Fruit fly (Drosophila melanogaster) whole organism, embryonic: ENCODE data around the gene CG5388.

Experiments
- Adf1 ChIP-seq: fragments of 200-800 bp; sonication (Bioruptor generic); IDR thresholded peaks from 2 replicates; pipeline ENCODE4 v1.3.6; 2022; ENCODE audit warnings: missing biosample characterization, missing genetic modification characterization
- Aef1 ChIP-seq: fragments of 200-800 bp; sonication (Bioruptor generic); IDR thresholded peaks from 3 replicates; pipeline ENCODE4 v1.3.6; 2022; ENCODE audit warnings: missing biosample characterization, missing genetic modification characterization
- Bgb ChIP-seq: fragments of 200-800 bp; sonication (Bioruptor generic); IDR thresholded peaks from 2 replicates; pipeline ENCODE4 v1.3.6; 2022; ENCODE audit warnings: missing biosample characterization, missing genetic modification characterization; ENCODE audit not compliant: partially characterized antibody
- CG10959 ChIP-seq: fragments of 200-800 bp; sonication (Bioruptor generic); IDR thresholded peaks from 2 replicates; pipeline ENCODE4 v1.3.6; 2022; ENCODE audit warnings: missing biosample characterization, missing genetic modification characterization
- CG11456 ChIP-seq: fragments of 200-800 bp; sonication (Bioruptor generic); IDR thresholded peaks from 3 replicates; pipeline ENCODE4 v1.3.6; 2022; ENCODE audit warnings: missing biosample characterization, missing genetic modification characterization
- CG11504 ChIP-seq: fragments of 200-800 bp; sonication (Bioruptor generic); optimal IDR thresholded peaks from 3 replicates; lab custom pipeline; 2019; ENCODE audit warnings: missing biosample characterization, mild to moderate bottlenecking, missing genetic modification characterization, moderate library complexity
- CG1233 ChIP-seq: fragments of 200-800 bp; sonication (Bioruptor generic); optimal IDR thresholded peaks from 4 replicates; lab custom pipeline; 2018; ENCODE audit warnings: missing biosample characterization, mild to moderate bottlenecking, missing genetic modification characterization
- CG15269 ChIP-seq: fragments of 200-800 bp; sonication (Bioruptor generic); optimal IDR thresholded peaks from 2 replicates; lab custom pipeline; 2018; ENCODE audit warnings: missing biosample characterization, mild to moderate bottlenecking, missing genetic modification characterization, moderate library complexity
- CG16813 ChIP-seq: fragments of 200-800 bp; sonication (Bioruptor generic); IDR thresholded peaks from 3 replicates; pipeline ENCODE4 v1.3.6; 2022; ENCODE audit warnings: missing biosample characterization, missing genetic modification characterization; ENCODE audit not compliant: partially characterized antibody
- CG18011 ChIP-seq: fragments of 200-800 bp; sonication (Bioruptor generic); optimal IDR thresholded peaks from 2 replicates; lab custom pipeline; 2017; ENCODE audit warnings: missing biosample characterization, missing genetic modification characterization, mild to moderate bottlenecking, moderate library complexity, missing genotype
- CG2875 ChIP-seq: fragments of 200-800 bp; sonication (Bioruptor generic); optimal IDR thresholded peaks from 2 replicates; lab custom pipeline; 2017; ENCODE audit warnings: missing biosample characterization, mild to moderate bottlenecking, missing genetic modification characterization, missing genetic modification reagents
- CG3065 ChIP-seq: fragments of 200-800 bp; sonication (Bioruptor generic); optimal IDR thresholded peaks from 2 replicates; lab custom pipeline; 2016; ENCODE audit warnings: missing biosample characterization, missing genetic modification characterization
- CG31441 ChIP-seq: fragments of 200-800 bp; sonication (Bioruptor generic); IDR thresholded peaks from 2 replicates; pipeline ENCODE4 v1.3.6; 2022; ENCODE audit warnings: missing biosample characterization, missing genetic modification characterization
- CG4328 ChIP-seq: fragments of 200-800 bp; sonication (Bioruptor generic); optimal IDR thresholded peaks from 3 replicates; lab custom pipeline; 2017; ENCODE audit warnings: missing biosample characterization, missing genetic modification reagents, missing genetic modification characterization
- CG6765 ChIP-seq: fragments of 200-800 bp; sonication (Bioruptor generic); optimal IDR thresholded peaks from 3 replicates; lab custom pipeline; 2017; ENCODE audit warnings: missing biosample characterization, mild to moderate bottlenecking, missing genetic modification characterization
- CG6791 ChIP-seq: fragments of 200-800 bp; sonication (Bioruptor generic); IDR thresholded peaks from 3 replicates; pipeline ENCODE4 v1.3.6; 2022; ENCODE audit warnings: missing biosample characterization, missing genetic modification characterization; ENCODE audit not compliant: partially characterized antibody
- CG7556 ChIP-seq: fragments of 200-800 bp; sonication (Bioruptor generic); optimal IDR thresholded peaks from 2 replicates; lab custom pipeline; 2017; ENCODE audit warnings: missing biosample characterization, mild to moderate bottlenecking, missing genetic modification characterization
- CG7839 ChIP-seq: fragments of 200-800 bp; sonication (Bioruptor generic); optimal IDR thresholded peaks from 3 replicates; lab custom pipeline; 2018; ENCODE audit warnings: missing biosample characterization, mild to moderate bottlenecking, missing genetic modification characterization, moderate library complexity
- CG7928 ChIP-seq: fragments of 200-800 bp; sonication (Bioruptor generic); optimal IDR thresholded peaks from 2 replicates; lab custom pipeline; 2017; ENCODE audit warnings: missing biosample characterization, mild to moderate bottlenecking, missing genetic modification characterization
- CG8924 ChIP-seq: fragments of 200-800 bp; optimal IDR thresholded peaks from 3 replicates; lab custom pipeline; 2019; ENCODE audit warnings: missing biosample characterization, mild to moderate bottlenecking, missing genetic modification characterization, moderate library complexity
- CG9932 ChIP-seq: fragments of 200-800 bp; sonication (Bioruptor generic); IDR thresholded peaks from 2 replicates; pipeline ENCODE4 v1.3.6; 2022; ENCODE audit warnings: missing biosample characterization, missing genetic modification characterization
- CTCF ChIP-seq: fragments of 200-800 bp; sonication (Bioruptor generic); optimal IDR thresholded peaks from 2 replicates; lab custom pipeline; 2017; ENCODE audit warnings: missing biosample characterization, mild to moderate bottlenecking, missing genetic modification characterization, moderate library complexity
- Dek ChIP-seq: fragments of 200-800 bp; sonication (Bioruptor generic); optimal IDR thresholded peaks from 3 replicates; lab custom pipeline; 2019; ENCODE audit warnings: missing biosample characterization, mild to moderate bottlenecking, missing genetic modification characterization, moderate library complexity
- Dip3 ChIP-seq: fragments of 200-800 bp; sonication (Bioruptor generic); optimal IDR thresholded peaks from 3 replicates; lab custom pipeline; 2016; ENCODE audit warnings: missing biosample characterization, missing genetic modification characterization
- Doc3 ChIP-seq: fragments of 200-800 bp; sonication (Bioruptor generic); IDR thresholded peaks from 3 replicates; pipeline ENCODE4 v1.3.6; 2022; ENCODE audit warnings: missing biosample characterization, missing genetic modification characterization; ENCODE audit not compliant: partially characterized antibody
- H15 ChIP-seq: fragments of 200-800 bp; sonication (Bioruptor generic); IDR thresholded peaks from 3 replicates; pipeline ENCODE4 v1.3.6; 2022; ENCODE audit warnings: missing biosample characterization, missing genetic modification characterization
- HLH3B ChIP-seq: fragments of 200-800 bp; sonication (Bioruptor generic); IDR thresholded peaks from 2 replicates; pipeline ENCODE4 v1.3.6; 2022; ENCODE audit warnings: missing biosample characterization, missing genetic modification characterization
- Hand ChIP-seq: fragments of 200-800 bp; sonication (Bioruptor generic); optimal IDR thresholded peaks from 2 replicates; lab custom pipeline; 2017; ENCODE audit warnings: mild to moderate bottlenecking, missing biosample characterization, missing genetic modification reagents, missing genetic modification characterization
- Kr ChIP-seq: fragments of 200-800 bp; sonication (Bioruptor generic); optimal IDR thresholded peaks from 2 replicates; lab custom pipeline; 2017; ENCODE audit warnings: missing biosample characterization, mild to moderate bottlenecking, missing genetic modification characterization
- NC2α ChIP-seq: fragments of 200-800 bp; sonication (Bioruptor generic); optimal IDR thresholded peaks from 2 replicates; lab custom pipeline; 2016; ENCODE audit warnings: missing biosample characterization, missing genetic modification characterization
- Neu2 ChIP-seq: fragments of 200-800 bp; sonication (Bioruptor generic); optimal IDR thresholded peaks from 3 replicates; lab custom pipeline; 2016; ENCODE audit warnings: missing biosample characterization, missing genetic modification characterization, borderline replicate concordance
- Opbp ChIP-seq: fragments of 200-800 bp; sonication (Bioruptor generic); IDR thresholded peaks from 3 replicates; pipeline ENCODE4 v1.3.6; 2022; ENCODE audit warnings: missing biosample characterization, missing genetic modification characterization; ENCODE audit not compliant: partially characterized antibody
- Ssrp ChIP-seq: fragments of 200-800 bp; sonication (Bioruptor generic); optimal IDR thresholded peaks from 2 replicates; lab custom pipeline; 2018; ENCODE audit warnings: missing biosample characterization, mild to moderate bottlenecking, missing genetic modification characterization, moderate library complexity
- Xbp1 ChIP-seq: fragments of 200-800 bp; sonication (Bioruptor generic); optimal IDR thresholded peaks from 3 replicates; lab custom pipeline; 2016; ENCODE audit warnings: missing biosample characterization, mild to moderate bottlenecking, missing genetic modification characterization
- YL-1 ChIP-seq: fragments of 200-800 bp; sonication (Bioruptor generic); optimal IDR thresholded peaks from 3 replicates; lab custom pipeline; 2017; ENCODE audit warnings: missing biosample characterization, mild to moderate bottlenecking, missing genetic modification characterization
- bsh ChIP-seq, 2 experiments: fragments of 200-800 bp; sonication (Bioruptor generic); optimal IDR thresholded peaks; 2 replicates each; lab custom pipeline; 2017 to 2018; ENCODE audit warnings: mild to moderate bottlenecking in 2 of 2, missing biosample characterization in 2 of 2, missing genetic modification characterization in 2 of 2, moderate library complexity in 1 of 2
- chif ChIP-seq, 2 experiments: fragments of 200-800 bp; sonication (Bioruptor generic); optimal IDR thresholded peaks; 3 replicates each; lab custom pipeline; 2016; ENCODE audit warnings: missing biosample characterization in 2 of 2, missing genetic modification characterization in 2 of 2
- dm ChIP-seq: fragments of 200-800 bp; sonication (Bioruptor generic); optimal IDR thresholded peaks from 3 replicates; lab custom pipeline; 2016; ENCODE audit warnings: missing biosample characterization, missing genetic modification characterization
- gro ChIP-seq: fragments of 200-800 bp; sonication (Bioruptor generic); optimal IDR thresholded peaks from 2 replicates; lab custom pipeline; 2016; ENCODE audit warnings: missing biosample characterization, missing genetic modification characterization
- gsb-n ChIP-seq: fragments of 200-800 bp; sonication (Bioruptor generic); optimal IDR thresholded peaks from 3 replicates; lab custom pipeline; 2018; ENCODE audit warnings: missing biosample characterization, mild to moderate bottlenecking, missing genetic modification characterization
- ham ChIP-seq: fragments of 200-800 bp; sonication (Bioruptor generic); IDR thresholded peaks from 2 replicates; pipeline ENCODE4 v1.3.6; 2022; ENCODE audit warnings: missing biosample characterization, missing genetic modification characterization
- hbn ChIP-seq: fragments of 200-800 bp; sonication (Bioruptor generic); IDR thresholded peaks from 2 replicates; pipeline ENCODE4 v1.3.6; 2022; ENCODE audit warnings: missing biosample characterization, missing genetic modification characterization; ENCODE audit not compliant: partially characterized antibody
- maf-S ChIP-seq: fragments of 200-800 bp; sonication (Bioruptor generic); optimal IDR thresholded peaks from 2 replicates; lab custom pipeline; 2016; ENCODE audit warnings: missing biosample characterization, missing genetic modification characterization
- odd ChIP-seq: fragments of 200-800 bp; sonication (Bioruptor generic); optimal IDR thresholded peaks from 2 replicates; lab custom pipeline; 2017; ENCODE audit warnings: missing biosample characterization, mild to moderate bottlenecking, missing genetic modification characterization
- psq ChIP-seq: fragments of 200-800 bp; sonication (Bioruptor generic); optimal IDR thresholded peaks from 2 replicates; lab custom pipeline; 2017; ENCODE audit warnings: missing biosample characterization, missing genetic modification characterization
- ro ChIP-seq: fragments of 200-800 bp; sonication (Bioruptor generic); IDR thresholded peaks from 2 replicates; pipeline ENCODE4 v1.3.6; 2022; ENCODE audit warnings: missing biosample characterization, missing genetic modification characterization
- sc ChIP-seq, 3 experiments: fragments of >200 bp in 2 of 3; fragments of 200-800 bp in 1 of 3; sonication (Bioruptor generic) in 1 of 3; optimal IDR thresholded peaks; 2 replicates in 2 of 3; 3 replicates in 1 of 3; lab custom pipeline; 2017; ENCODE audit warnings: mild to moderate bottlenecking in 1 of 3, missing biosample characterization in 1 of 3, missing genetic modification characterization in 1 of 3, missing genetic modification reagents in 1 of 3
- slp2 ChIP-seq: fragments of 200-800 bp; sonication (Bioruptor generic); optimal IDR thresholded peaks from 2 replicates; lab custom pipeline; 2016; ENCODE audit warnings: missing biosample characterization, missing genetic modification characterization
- tna ChIP-seq: fragments of 200-800 bp; sonication (Bioruptor generic); IDR thresholded peaks from 2 replicates; pipeline ENCODE4 v1.3.6; 2022; ENCODE audit warnings: missing biosample characterization, missing genetic modification characterization; ENCODE audit not compliant: partially characterized antibody
- vvl ChIP-seq: fragments of 200-800 bp; sonication (Bioruptor generic); IDR thresholded peaks from 2 replicates; pipeline ENCODE4 v1.3.6; 2022; ENCODE audit warnings: missing biosample characterization, missing genetic modification characterization

The CG5388 gene

dm6 chr3R:22358810-22359209 is 18.7 kb upstream of the CG5388 start:
- no peak for TF ChIP-seq Opbp (GFP tag; lab: Robert Waterston, UW)
- no peak for TF ChIP-seq H15
- peak; percentile 46 to 94 for TF ChIP-seq bsh (GFP tag; optimal IDR thresholded peaks at IDR 0.05; lab: Kevin White, UChicago)
- TF ChIP-seq CTCF (GFP tag; lab: Kevin White, UChicago) = no peak
- peak; percentile 74 for TF ChIP-seq gsb-n (tag; lab: Kevin White, UChicago)
- TF ChIP-seq Ssrp (tag; lab: Kevin White, UChicago) = peak; percentile 58
- TF ChIP-seq Kr (GFP tag; lab: Kevin White, UChicago) = peak; percentile 39
- peak; percentile 72 for TF ChIP-seq CG8924 (tag; lab: Kevin White, UChicago)
- peak; percentile 66 for TF ChIP-seq CG10959 (GFP tag; lab: Robert Waterston, UW)
- TF ChIP-seq NC2α = peak; percentile 55
- TF ChIP-seq vvl (GFP tag; lab: Robert Waterston, UW) = peak; percentile 87
- TF ChIP-seq CG15269 = peak; percentile 56
- no peak for TF ChIP-seq Dip3 (GFP tag; lab: Kevin White, UChicago)
- peak; percentile 61 for TF ChIP-seq Xbp1 (GFP tag; lab: Kevin White, UChicago)
- peak; percentile 85 for TF ChIP-seq CG31441 (GFP tag; lab: Robert Waterston, UW)
- peak; percentile 17 for TF ChIP-seq Dek (tag; lab: Kevin White, UChicago)
- TF ChIP-seq CG4328 (GFP tag; lab: Kevin White, UChicago) = peak; percentile 58
- peak; percentile 55 for TF ChIP-seq odd (GFP tag; lab: Kevin White, UChicago)
- TF ChIP-seq YL-1 = peak; percentile 32
- peak; percentile 12 for TF ChIP-seq maf-S (GFP tag; lab: Kevin White, UChicago)
- TF ChIP-seq CG16813 (GFP tag; lab: Robert Waterston, UW) = no peak
- TF ChIP-seq CG7556 (GFP tag; lab: Kevin White, UChicago) = peak; percentile 67
- peak; percentile 54 for TF ChIP-seq CG7839 (tag; lab: Kevin White, UChicago)
- TF ChIP-seq Neu2 (GFP tag; lab: Kevin White, UChicago) = no peak
- TF ChIP-seq CG3065 (GFP tag; lab: Kevin White, UChicago) = peak; percentile 48
- no peak for TF ChIP-seq dm
- TF ChIP-seq tna = no peak
- TF ChIP-seq ro (GFP tag; lab: Robert Waterston, UW) = 0 out of 2 replicates have a peak, but pooled peaks have one; percentile 40
- TF ChIP-seq CG11456 (GFP tag; lab: Robert Waterston, UW) = 0 out of 3 replicates have a peak, but pooled peaks have one; percentile 35
- TF ChIP-seq CG9932 = no peak
- no peak for TF ChIP-seq Hand (GFP tag; lab: Kevin White, UChicago)
- no peak for TF ChIP-seq CG6791
- TF ChIP-seq ham (GFP tag; lab: Robert Waterston, UW) = no peak
- TF ChIP-seq hbn (GFP tag; lab: Robert Waterston, UW) = no peak
- peak; percentile 82 for TF ChIP-seq CG2875 (GFP tag; lab: Kevin White, UChicago)
- TF ChIP-seq slp2 (GFP tag; lab: Kevin White, UChicago) = no peak
- peak; percentile 20 for TF ChIP-seq gro (GFP tag; lab: Kevin White, UChicago)
- peak; percentile 70 for TF ChIP-seq psq (GFP tag; lab: Kevin White, UChicago)
- TF ChIP-seq Doc3 = no peak
- TF ChIP-seq CG11504 (tag; lab: Kevin White, UChicago) = peak; percentile 75
- no peak for TF ChIP-seq CG6765 (GFP tag; lab: Kevin White, UChicago)
- no peak for TF ChIP-seq CG7928 (GFP tag; lab: Kevin White, UChicago)
- TF ChIP-seq chif (GFP tag; optimal IDR thresholded peaks at IDR 0.05; lab: Kevin White, UChicago) = peak; percentile 52 to 60
- TF ChIP-seq Adf1 (GFP tag; lab: Robert Waterston, UW) = no peak
- TF ChIP-seq HLH3B (GFP tag; lab: Robert Waterston, UW) = peak; percentile 79
- TF ChIP-seq Bgb = no peak
- TF ChIP-seq CG18011 (GFP tag; lab: Kevin White, UChicago) = no peak
- TF ChIP-seq Aef1 (GFP tag; lab: Robert Waterston, UW) = peak; percentile 47; the same call in 1 of the 3 replicates
- TF ChIP-seq CG1233 (GFP tag; lab: Kevin White, UChicago) = peak; percentile 83
- TF ChIP-seq sc (optimal IDR thresholded peaks at IDR 0.05; lab: Kevin White, UChicago) = no peak
- TF ChIP-seq sc (GFP tag; optimal IDR thresholded peaks at IDR 0.05; lab: Kevin White, UChicago) = peak; percentile 89
